Worm (Caenorhabditis elegans): ENCODE measurements around the gene F11G11.13.

- TF ChIP-seq W03F9.2 (tag; optimal IDR thresholded peaks at IDR 0.05) (no peak), him-1 (tag; optimal IDR thresholded peaks at IDR 0.05) (no peak)
These were observed 41.2 kb downstream of the F11G11.13 start, which contains the start of the genes C33F10.11 and C33F10.1 for ce11 chrII:4834761-4835160.

Measured in whole organism, L4/young adult.